Fruit fly (Drosophila melanogaster): Measurements from ENCODE around the gene Cp19.
A peak's percentile ranks its signal among the peaks of the same experiment; 100 is the strongest.

Gene Cp19

dm6 chr3L:8696487-8696954 lies 33.1 kb upstream of the Cp19 start (continued):
- no peak for TF ChIP-seq CG16863 (GFP tag; optimal IDR thresholded peaks at IDR 0.05)
- peak; percentile 73 for TF ChIP-seq Sox100B (GFP tag; optimal IDR thresholded peaks at IDR 0.05)
- TF ChIP-seq grn (GFP tag; optimal IDR thresholded peaks at IDR 0.05), result peak; percentile 39
- TF ChIP-seq lab (GFP tag; optimal IDR thresholded peaks at IDR 0.05), result peak; percentile 96
- TF ChIP-seq Neu2 (GFP tag; optimal IDR thresholded peaks at IDR 0.05; ENCODE audit: borderline replicate concordance), result no peak
- no peak for TF ChIP-seq NK7.1 (GFP tag; optimal IDR thresholded peaks at IDR 0.05)
- no peak for TF ChIP-seq Dp (GFP tag; optimal IDR thresholded peaks at IDR 0.05)
- peak; percentile 34 for TF ChIP-seq Max (GFP tag; optimal IDR thresholded peaks at IDR 0.05)
- peak; percentile 15 for TF ChIP-seq NC2α (GFP tag; optimal IDR thresholded peaks at IDR 0.05)
- TF ChIP-seq CG15011 (GFP tag; optimal IDR thresholded peaks at IDR 0.05), result peak; percentile 5
- peak; percentile 55 for TF ChIP-seq CrebB (tag; optimal IDR thresholded peaks at IDR 0.05)
- no peak for TF ChIP-seq CG43689 (GFP tag; IDR thresholded peaks at IDR 0.05)
- TF ChIP-seq CG3407 (GFP tag; optimal IDR thresholded peaks at IDR 0.05), result peak; percentile 90
- peak; percentile 18 to 29 for TF ChIP-seq Hr51 (GFP tag; optimal IDR thresholded peaks at IDR 0.05)
- peak; percentile 44 for TF ChIP-seq CG12391 (tag; optimal IDR thresholded peaks at IDR 0.05)
- TF ChIP-seq twi (tag; optimal IDR thresholded peaks at IDR 0.05), result peak; percentile 28
- TF ChIP-seq dan (GFP tag; IDR thresholded peaks at IDR 0.05), result no peak
- no peak; the same call in 1 of the 2 replicates for TF ChIP-seq bbx (GFP tag; IDR thresholded peaks at IDR 0.05; ENCODE audit: partially characterized antibody)

- TF ChIP-seq chinmo (GFP tag; IDR thresholded peaks at IDR 0.05; ENCODE audit: partially characterized antibody) (peak; percentile 89; the same call in 3 of the 4 replicates), CG5953 (GFP tag; IDR thresholded peaks at IDR 0.05) (0 out of 2 replicates have a peak, but pooled peaks have one; percentile 9), klu (GFP tag; IDR thresholded peaks at IDR 0.05) (no peak), amos (GFP tag; IDR thresholded peaks at IDR 0.05; ENCODE audit: partially characterized antibody) (peak; percentile 12; the same call in 1 of the 2 replicates), CG13287 (GFP tag; IDR thresholded peaks at IDR 0.05; ENCODE audit: partially characterized antibody) (peak; percentile 23; the same call in 1 of the 2 replicates), scrt (GFP tag; optimal IDR thresholded peaks at IDR 0.05) (no peak), CG15269 (tag; optimal IDR thresholded peaks at IDR 0.05) (peak; percentile 45), NFAT (GFP tag; IDR thresholded peaks at IDR 0.05) (0 out of 2 replicates have a peak, but pooled peaks have one; percentile 22), Adf1 (GFP tag; IDR thresholded peaks at IDR 0.05) (peak; percentile 69), Ravus (GFP tag; IDR thresholded peaks at IDR 0.05) (no peak), CG10366 (GFP tag; IDR thresholded peaks at IDR 0.05) (0 out of 2 replicates have a peak, but pooled peaks have one; percentile 8), Hr78 (GFP tag; optimal IDR thresholded peaks at IDR 0.05) (peak in 1 of 2 experiments; percentile 10), CG1529 (GFP tag; optimal IDR thresholded peaks at IDR 0.05) (no peak), CG10209 (GFP tag; optimal IDR thresholded peaks at IDR 0.05) (peak; percentile 51), Hey (tag; optimal IDR thresholded peaks at IDR 0.05) (peak; percentile 39), sd (tag; optimal IDR thresholded peaks at IDR 0.05) (peak; percentile 10), Bgb (GFP tag; IDR thresholded peaks at IDR 0.05; ENCODE audit: partially characterized antibody) (peak; percentile 31; the same call in 1 of the 2 replicates), CG6254 (GFP tag; optimal IDR thresholded peaks at IDR 0.05) (no peak), Meics (GFP tag; optimal IDR thresholded peaks at IDR 0.05) (peak; percentile 8), Fer3 (tag; optimal IDR thresholded peaks at IDR 0.05) (no peak), onecut (GFP tag; IDR thresholded peaks at IDR 0.05) (peak; percentile 47), chm (GFP tag; IDR thresholded peaks at IDR 0.05) (peak; percentile 25; the same call in 1 of the 2 replicates), CG6689 (GFP tag; IDR thresholded peaks at IDR 0.05) (no peak), fu2 (GFP tag; optimal IDR thresholded peaks at IDR 0.05) (no peak), Drgx (GFP tag; IDR thresholded peaks at IDR 0.05) (peak; percentile 39), Hr39 (optimal IDR thresholded peaks at IDR 0.05) (peak; percentile 15), abd-A (tag; optimal IDR thresholded peaks at IDR 0.05) (peak; percentile 65), CG12219 (GFP tag; optimal IDR thresholded peaks at IDR 0.05) (no peak), maf-S (GFP tag; optimal IDR thresholded peaks at IDR 0.05) (no peak), kay (GFP tag; optimal IDR thresholded peaks at IDR 0.05) (peak; percentile 81), slp2 (GFP tag; optimal IDR thresholded peaks at IDR 0.05) (no peak), vvl (GFP tag; IDR thresholded peaks at IDR 0.05) (peak; percentile 46)
Measured at dm6 chr3L:8697862-8698261, 31.8 kb upstream of the Cp19 start.
